Worm (Caenorhabditis elegans): Measurements from ENCODE around the gene F54B8.1.
"Not testable (repeated sequence)": the region's sequence is repeated elsewhere in the genome, so short reads cannot be mapped to it uniquely, and the experiment has no call there.

The F54B8.1 gene

ce11 chrV:15798108-15798507 is 12.4 kb upstream of the F54B8.1 start, which contains the start of gene T26E4.10:
TSS of gene T26E4.10 (minus strand) at chrV:15798208.
- no peak for TF ChIP-seq jun-1 (tag; optimal IDR thresholded peaks at IDR 0.05)
- no peak for TF ChIP-seq unc-62 (GFP tag; optimal IDR thresholded peaks at IDR 0.05)
- TF ChIP-seq elt-3 (tag; optimal IDR thresholded peaks at IDR 0.05), result no peak
- TF ChIP-seq nhr-76 (tag; optimal IDR thresholded peaks at IDR 0.05), result no peak
- no peak for TF ChIP-seq fkh-2 (tag; optimal IDR thresholded peaks at IDR 0.05)
- TF ChIP-seq zag-1 (tag; optimal IDR thresholded peaks at IDR 0.05), result no peak

- not testable (repeated sequence) for TF ChIP-seq pha-4, aly-2, egl-27 (tag; optimal IDR thresholded peaks at IDR 0.05)
Observed at ce11 chrV:15802623-15803022, 7.9 kb upstream of the F54B8.1 start, which contains the start of gene T26E4.9. TSS of gene T26E4.9 (minus strand) at chrV:15802723.

- TF ChIP-seq nhr-76, nhr-28, nhr-23 (tag; optimal IDR thresholded peaks at IDR 0.05): not testable (repeated sequence)
Observed at ce11 chrV:15803079-15803478, 7.5 kb upstream of the F54B8.1 start, which contains the start of gene srd-27. TSS of gene srd-27 (plus strand) at chrV:15803379.

- not testable (repeated sequence) for TF ChIP-seq elt-2, nhr-12, pqm-1 (tag; optimal IDR thresholded peaks at IDR 0.05)
Observed at ce11 chrV:15803748-15804147, 6.8 kb upstream of the F54B8.1 start, which contains the start of gene T26E4.18. TSS of gene T26E4.18 (minus strand) at chrV:15803848.

ce11 chrV:15807420-15807819 is 3.1 kb upstream of the F54B8.1 start, which contains the start of gene srsx-38:
TSS of gene srsx-38 (minus strand) at chrV:15807520.
- TF ChIP-seq ceh-16, ceh-9, elt-1 (tag; optimal IDR thresholded peaks at IDR 0.05): not testable (repeated sequence)

- TF ChIP-seq fkh-2 (tag; optimal IDR thresholded peaks at IDR 0.05) (no peak), nhr-237 (tag; optimal IDR thresholded peaks at IDR 0.05) (no peak), nhr-77 (tag; optimal IDR thresholded peaks at IDR 0.05) (no peak), nhr-43 (tag; optimal IDR thresholded peaks at IDR 0.05; ENCODE audit: poor library complexity, severe bottlenecking) (no peak), ceh-16 (tag; optimal IDR thresholded peaks at IDR 0.05) (no peak), lin-15B (tag; optimal IDR thresholded peaks at IDR 0.05) (no peak), egl-27 (tag; optimal IDR thresholded peaks at IDR 0.05) (no peak), unc-39 (tag; optimal IDR thresholded peaks at IDR 0.05) (no peak), elt-3 (tag; optimal IDR thresholded peaks at IDR 0.05) (no peak), egl-5 (tag; optimal IDR thresholded peaks at IDR 0.05) (no peak)
Observed at ce11 chrV:15809543-15809942, 1.0 kb upstream of the F54B8.1 start, which contains the start of gene srsx-36. TSS of gene srsx-36 (minus strand) at chrV:15809643.

ce11 chrV:15811982-15812381 is 1.4 kb downstream of the F54B8.1 start, which contains the start of gene nhr-282:
TSS of gene nhr-282 (plus strand) at chrV:15812282.
- not testable (repeated sequence) for TF ChIP-seq fos-1, ceh-82, aly-2 (tag; optimal IDR thresholded peaks at IDR 0.05)

- TF ChIP-seq mml-1 (tag; optimal IDR thresholded peaks at IDR 0.05), result no peak
- TF ChIP-seq nhr-11 (tag; optimal IDR thresholded peaks at IDR 0.05), result no peak
- TF ChIP-seq nhr-67 (tag; optimal IDR thresholded peaks at IDR 0.05), result no peak
- no peak for TF ChIP-seq elt-3 (tag; optimal IDR thresholded peaks at IDR 0.05)
- TF ChIP-seq nhr-76 (tag; optimal IDR thresholded peaks at IDR 0.05), result no peak
- no peak for TF ChIP-seq ceh-82 (tag; optimal IDR thresholded peaks at IDR 0.05)
- no peak for TF ChIP-seq ztf-4 (tag; optimal IDR thresholded peaks at IDR 0.05)
- TF ChIP-seq nhr-12 (tag; optimal IDR thresholded peaks at IDR 0.05), result no peak
- no peak for TF ChIP-seq nhr-25 (tag; optimal IDR thresholded peaks at IDR 0.05)
- TF ChIP-seq fkh-10 (GFP tag; optimal IDR thresholded peaks at IDR 0.05), result no peak
- TF ChIP-seq nhr-237 (tag; optimal IDR thresholded peaks at IDR 0.05), result no peak
- TF ChIP-seq snpc-4 (tag; optimal IDR thresholded peaks at IDR 0.05), result no peak
- no peak for TF ChIP-seq nhr-43 (tag; optimal IDR thresholded peaks at IDR 0.05; ENCODE audit: poor library complexity, severe bottlenecking)
- TF ChIP-seq nhr-28 (tag; optimal IDR thresholded peaks at IDR 0.05), result no peak
- no peak for TF ChIP-seq elt-2 (tag; optimal IDR thresholded peaks at IDR 0.05)
- TF ChIP-seq egl-27 (tag; optimal IDR thresholded peaks at IDR 0.05), result no peak
- TF ChIP-seq ztf-11 (tag; optimal IDR thresholded peaks at IDR 0.05), result no peak
- no peak for TF ChIP-seq pqm-1 (tag; optimal IDR thresholded peaks at IDR 0.05)
Observed at ce11 chrV:15815962-15816432, 5.5 kb downstream of the F54B8.1 start, which contains the start of the genes fbxa-69 and F54B8.4. TSS of gene fbxa-69 (minus strand) at chrV:15815971. TSS of gene F54B8.4 (plus strand) at chrV:15816382.

Data from whole organism, L3 larva.